Fruit fly (Drosophila melanogaster) whole organism, pupa: ENCODE results near the gene tth.

Source experiments
- CG10348 ChIP-seq: fragments of 200-800 bp; sonication (Bioruptor generic); IDR thresholded peaks from 2 replicates; pipeline ENCODE4 v1.3.6; 2022; ENCODE audit warnings: missing biosample characterization, missing genetic modification characterization
- CG12605 ChIP-seq: fragments of 200-800 bp; sonication (Bioruptor generic); IDR thresholded peaks from 2 replicates; pipeline ENCODE4 v1.3.6; 2022; ENCODE audit warnings: missing biosample characterization, missing genetic modification characterization
- CG13204 ChIP-seq: fragments of 200-800 bp; sonication (Bioruptor generic); optimal IDR thresholded peaks from 2 replicates; lab custom pipeline; 2018; ENCODE audit warnings: missing biosample characterization, mild to moderate bottlenecking, missing genetic modification characterization, moderate library complexity
- CG14655 ChIP-seq: fragments of 200-800 bp; sonication (Bioruptor generic); optimal IDR thresholded peaks from 3 replicates; lab custom pipeline; 2017; ENCODE audit warnings: mild to moderate bottlenecking, missing biosample characterization, missing genetic modification reagents, missing genetic modification characterization
- CG15710 ChIP-seq: fragments of 200-800 bp; sonication (Bioruptor generic); optimal IDR thresholded peaks from 2 replicates; lab custom pipeline; 2018; ENCODE audit warnings: missing biosample characterization, mild to moderate bottlenecking, missing genetic modification characterization, moderate library complexity
- CG17806 ChIP-seq: fragments of 200-800 bp; sonication (Bioruptor generic); optimal IDR thresholded peaks from 2 replicates; lab custom pipeline; 2018; ENCODE audit warnings: missing biosample characterization, mild to moderate bottlenecking, missing genetic modification characterization, moderate library complexity
- CG32121 ChIP-seq: fragments of 200-800 bp; sonication (Bioruptor generic); IDR thresholded peaks from 2 replicates; pipeline ENCODE4 v1.3.6; 2022; ENCODE audit warnings: missing biosample characterization, missing genetic modification characterization
- CG34367 ChIP-seq: fragments of 200-800 bp; sonication (Bioruptor generic); optimal IDR thresholded peaks from 2 replicates; lab custom pipeline; 2018; ENCODE audit warnings: missing biosample characterization, mild to moderate bottlenecking, missing genetic modification characterization
- CG4496 ChIP-seq: fragments of 200-800 bp; sonication (Bioruptor generic); IDR thresholded peaks from 3 replicates; pipeline ENCODE4 v1.3.6; 2022; ENCODE audit warnings: missing biosample characterization, missing genetic modification characterization
- CG8159 ChIP-seq: fragments of 200-800 bp; sonication (Bioruptor generic); optimal IDR thresholded peaks from 3 replicates; lab custom pipeline; 2018; ENCODE audit warnings: missing biosample characterization, mild to moderate bottlenecking, missing genetic modification characterization, moderate library complexity
- CG8301 ChIP-seq: fragments of 200-800 bp; sonication (Bioruptor generic); optimal IDR thresholded peaks from 2 replicates; lab custom pipeline; 2018; ENCODE audit warnings: missing biosample characterization, mild to moderate bottlenecking, missing genetic modification characterization
- CG9948 ChIP-seq: fragments of 200-800 bp; sonication (Bioruptor generic); optimal IDR thresholded peaks from 2 replicates; lab custom pipeline; 2018; ENCODE audit warnings: missing biosample characterization, mild to moderate bottlenecking, missing genetic modification characterization, moderate library complexity
- D1 ChIP-seq: fragments of 200-800 bp; sonication (Bioruptor generic); optimal IDR thresholded peaks from 2 replicates; lab custom pipeline; 2018; ENCODE audit warnings: missing biosample characterization, mild to moderate bottlenecking, missing genetic modification characterization, moderate library complexity
- EcR ChIP-seq: fragments of 200-800 bp; sonication (Bioruptor generic); optimal IDR thresholded peaks from 3 replicates; lab custom pipeline; 2019; ENCODE audit warnings: missing biosample characterization, missing genetic modification characterization, mild to moderate bottlenecking, moderate library complexity, missing genetic modification reagents
- Ets98B ChIP-seq: fragments of 200-800 bp; sonication (Bioruptor generic); IDR thresholded peaks from 2 replicates; pipeline ENCODE4 v1.3.6; 2022; ENCODE audit warnings: missing biosample characterization, missing genetic modification characterization
- Pif1A ChIP-seq: fragments of 200-800 bp; sonication (Bioruptor generic); optimal IDR thresholded peaks from 3 replicates; lab custom pipeline; 2016; ENCODE audit warnings: missing biosample characterization, missing genetic modification characterization
- Pif1B ChIP-seq: fragments of 200-800 bp; sonication (Bioruptor generic); optimal IDR thresholded peaks from 3 replicates; lab custom pipeline; 2016; ENCODE audit warnings: missing biosample characterization, missing genetic modification characterization
- Snoo ChIP-seq: fragments of 200-800 bp; sonication (Bioruptor generic); optimal IDR thresholded peaks from 3 replicates; lab custom pipeline; 2017; ENCODE audit warnings: missing biosample characterization, mild to moderate bottlenecking, missing genetic modification characterization, inconsistent platforms
- fd96Ca ChIP-seq: fragments of 200-800 bp; sonication (Bioruptor generic); IDR thresholded peaks from 3 replicates; pipeline ENCODE4 v1.3.6; 2022; ENCODE audit warnings: missing biosample characterization, missing genetic modification characterization
- gl ChIP-seq: fragments of 200-800 bp; sonication (Bioruptor generic); optimal IDR thresholded peaks from 2 replicates; lab custom pipeline; 2018; ENCODE audit warnings: missing biosample characterization, mild to moderate bottlenecking, missing genetic modification characterization
- rn ChIP-seq: fragments of 200-800 bp; sonication (Bioruptor generic); IDR thresholded peaks from 2 replicates; pipeline ENCODE4 v1.3.6; 2022; ENCODE audit warnings: missing biosample characterization, missing genetic modification characterization

Gene tth

dm6 chrX:13572382-13572781 is 44.0 kb downstream of the tth start:
- TF ChIP-seq CG13204 (GFP tag; lab: Kevin White, UChicago) (no peak), rn (GFP tag; lab: Robert Waterston, UW) (no peak), CG32121 (peak; percentile 22; the same call in 1 of the 2 replicates), CG14655 (GFP tag; lab: Kevin White, UChicago) (peak; percentile 73), CG8159 (peak; percentile 45), Ets98B (GFP tag; lab: Robert Waterston, UW) (peak; percentile 14; the same call in 1 of the 2 replicates), Pif1B (GFP tag; lab: Kevin White, UChicago) (peak; percentile 45), CG34367 (tag; lab: Kevin White, UChicago) (no peak), CG4496 (GFP tag; lab: Robert Waterston, UW) (0 out of 3 replicates have a peak, but pooled peaks have one; percentile 23), fd96Ca (GFP tag; lab: Robert Waterston, UW) (no peak), Pif1A (peak; percentile 51), CG12605 (GFP tag; lab: Robert Waterston, UW) (no peak), CG9948 (peak; percentile 40), CG17806 (peak; percentile 27), D1 (tag; lab: Kevin White, UChicago) (no peak), CG8301 (tag; lab: Kevin White, UChicago) (peak; percentile 59), Snoo (tag; lab: Kevin White, UChicago) (peak; percentile 24), CG15710 (tag; lab: Kevin White, UChicago) (peak; percentile 5), EcR (no peak), gl (no peak)

- TF ChIP-seq CG12605 (GFP tag; lab: Robert Waterston, UW) (no peak), CG10348 (no peak), Ets98B (GFP tag; lab: Robert Waterston, UW) (no peak), Pif1B (GFP tag; lab: Kevin White, UChicago) (no peak), CG32121 (no peak), EcR (peak; percentile 25), CG8301 (tag; lab: Kevin White, UChicago) (no peak)
These were observed 46.1 kb downstream of the tth start for dm6 chrX:13570255-13570654.

- TF ChIP-seq CG13204 (GFP tag; lab: Kevin White, UChicago): no peak
- no peak for TF ChIP-seq CG4496 (GFP tag; lab: Robert Waterston, UW)
- TF ChIP-seq CG8159: no peak
- no peak for TF ChIP-seq Ets98B (GFP tag; lab: Robert Waterston, UW)
- no peak for TF ChIP-seq EcR
- TF ChIP-seq CG9948: no peak
- TF ChIP-seq Pif1A: no peak
- TF ChIP-seq, all 21 proteins: peak for 0
These were observed 47.5 kb downstream of the tth start for dm6 chrX:13568841-13569240.

- TF ChIP-seq CG12605 (GFP tag; lab: Robert Waterston, UW): peak; percentile 40; the same call in 1 of the 2 replicates
- TF ChIP-seq CG13204 (GFP tag; lab: Kevin White, UChicago): no peak
- TF ChIP-seq CG4496 (GFP tag; lab: Robert Waterston, UW): peak; percentile 66; the same call in 2 of the 3 replicates
- 0 out of 3 replicates have a peak, but pooled peaks have one; percentile 13 for TF ChIP-seq fd96Ca (GFP tag; lab: Robert Waterston, UW)
- no peak for TF ChIP-seq EcR
- TF ChIP-seq Ets98B (GFP tag; lab: Robert Waterston, UW): peak; percentile 25; the same call in 1 of the 2 replicates
- peak; percentile 26 for TF ChIP-seq CG17806
- TF ChIP-seq CG32121: peak; percentile 34; the same call in 1 of the 2 replicates
- TF ChIP-seq gl: no peak
- TF ChIP-seq CG8301 (tag; lab: Kevin White, UChicago): no peak
- no peak for TF ChIP-seq CG34367 (tag; lab: Kevin White, UChicago)
- peak; percentile 47 for TF ChIP-seq CG8159
- TF ChIP-seq CG10348: no peak
- TF ChIP-seq CG9948: peak; percentile 14
- TF ChIP-seq Pif1A: peak; percentile 67
- TF ChIP-seq CG14655 (GFP tag; lab: Kevin White, UChicago): peak; percentile 33
- peak; percentile 47 for TF ChIP-seq Snoo (tag; lab: Kevin White, UChicago)
- peak; percentile 58 for TF ChIP-seq Pif1B (GFP tag; lab: Kevin White, UChicago)
- peak; percentile 33 for TF ChIP-seq CG15710 (tag; lab: Kevin White, UChicago)
- no peak for TF ChIP-seq rn (GFP tag; lab: Robert Waterston, UW)
- no peak for TF ChIP-seq D1 (tag; lab: Kevin White, UChicago)
- TF ChIP-seq, all 21 proteins: peak for 13
These were observed 48.3 kb downstream of the tth start for dm6 chrX:13568127-13568526.

dm6 chrX:13565490-13566156 is 50.8 kb downstream of the tth start:
- TF ChIP-seq CG8301 (tag; lab: Kevin White, UChicago) (peak; percentile 21), CG34367 (tag; lab: Kevin White, UChicago) (no peak), CG4496 (GFP tag; lab: Robert Waterston, UW) (no peak), CG8159 (peak; percentile 13), Snoo (tag; lab: Kevin White, UChicago) (no peak), CG9948 (peak; percentile 14), CG15710 (tag; lab: Kevin White, UChicago) (peak; percentile 34), CG14655 (GFP tag; lab: Kevin White, UChicago) (peak; percentile 51), D1 (tag; lab: Kevin White, UChicago) (no peak), CG10348 (no peak), Pif1B (GFP tag; lab: Kevin White, UChicago) (no peak), gl (no peak), Ets98B (GFP tag; lab: Robert Waterston, UW) (peak; percentile 55), CG12605 (GFP tag; lab: Robert Waterston, UW) (no peak), CG17806 (no peak), rn (GFP tag; lab: Robert Waterston, UW) (no peak), CG32121 (no peak)
